Worm (Caenorhabditis elegans) whole organism, young adult: ENCODE data around the gene F46B3.23.

Source experiments
- B0035.1 ChIP-seq: sonication (generic microtip); optimal IDR thresholded peaks from 2 replicates; lab custom pipeline; 2016; ENCODE audit warnings: missing genetic modification characterization, mild to moderate bottlenecking, missing compliant biosample characterization, missing genotype, missing genetic modification reagents
- B0261.1 ChIP-seq: sonication (generic microtip); optimal IDR thresholded peaks from 2 replicates; lab custom pipeline; 2016; ENCODE audit warnings: mild to moderate bottlenecking, missing genetic modification characterization, moderate library complexity, missing compliant biosample characterization
- B0336.3 ChIP-seq: fragments of 200-800 bp; sonication (Bioruptor generic); IDR thresholded peaks from 2 replicates; pipeline ENCODE4 v1.3.6; 2022; ENCODE audit warnings: missing genetic modification characterization, missing compliant biosample characterization
- F10E7.11 ChIP-seq: sonication (generic microtip); optimal IDR thresholded peaks from 2 replicates; lab custom pipeline; 2017; ENCODE audit warnings: mild to moderate bottlenecking, missing genetic modification characterization, moderate library complexity, missing compliant biosample characterization
- F39B2.1 ChIP-seq: fragments of 200-800 bp; sonication (Bioruptor generic); IDR thresholded peaks from 2 replicates; pipeline ENCODE4 v1.3.6; 2022; ENCODE audit warnings: missing genetic modification reagents, missing genetic modification characterization, missing compliant biosample characterization
- F52B5.7 ChIP-seq: sonication (generic microtip); optimal IDR thresholded peaks from 2 replicates; lab custom pipeline; 2016; ENCODE audit warnings: mild to moderate bottlenecking, missing genetic modification characterization, missing compliant biosample characterization
- T26A5.8 ChIP-seq: sonication (generic microtip); optimal IDR thresholded peaks from 2 replicates; lab custom pipeline; 2016; ENCODE audit warnings: missing genetic modification characterization, missing compliant biosample characterization
- Y79H2A.3 ChIP-seq: fragments of 200-800 bp; sonication (Bioruptor generic); conservative IDR thresholded peaks from 2 replicates; pipeline ENCODE4 v1.3.6; 2022; ENCODE audit warnings: missing genetic modification reagents, missing genetic modification characterization, missing compliant biosample characterization
- Y95B8A.8 ChIP-seq: fragments of 200-800 bp; sonication (Bioruptor generic); IDR thresholded peaks from 2 replicates; pipeline ENCODE4 v1.3.6; 2022; ENCODE audit warnings: missing genetic modification reagents, missing genetic modification characterization, missing compliant biosample characterization
- ZK185.1 ChIP-seq: sonication (generic microtip); optimal IDR thresholded peaks from 2 replicates; lab custom pipeline; 2016; ENCODE audit warnings: mild to moderate bottlenecking, missing genetic modification characterization, missing compliant biosample characterization; ENCODE audit not compliant: poor library complexity, severe bottlenecking
- aptf-3 ChIP-seq: fragments of 200-800 bp; sonication (Bioruptor generic); IDR thresholded peaks from 2 replicates; pipeline ENCODE4 v1.3.6; 2022; ENCODE audit warnings: missing genetic modification characterization, missing compliant biosample characterization
- attf-5 ChIP-seq: fragments of 200-800 bp; sonication (Bioruptor generic); optimal IDR thresholded peaks from 2 replicates; lab custom pipeline; 2018; ENCODE audit warnings: mild to moderate bottlenecking, missing genetic modification characterization, missing compliant biosample characterization
- bed-1 ChIP-seq: fragments of 200-800 bp; sonication (Bioruptor generic); IDR thresholded peaks from 2 replicates; pipeline ENCODE4 v1.3.6; 2022; ENCODE audit warnings: missing genetic modification reagents, missing genetic modification characterization, missing compliant biosample characterization
- bed-2 ChIP-seq: fragments of 200-800 bp; sonication (Bioruptor generic); IDR thresholded peaks from 2 replicates; pipeline ENCODE4 v1.3.6; 2022; ENCODE audit warnings: missing genetic modification reagents, missing genetic modification characterization, missing compliant biosample characterization
- cebp-1 ChIP-seq, 2 experiments: fragments of 200-800 bp in 1 of 2; sonication (Bioruptor generic) in 1 of 2; sonication (generic microtip) in 1 of 2; IDR thresholded peaks in 1 of 2; optimal IDR thresholded peaks in 1 of 2; 2 replicates each; pipeline versions ENCODE4 v1.3.6 to Lab custom; 2017 to 2022; ENCODE audit warnings: missing compliant biosample characterization in 2 of 2, missing genetic modification characterization in 2 of 2, mild to moderate bottlenecking in 1 of 2, missing genetic modification reagents in 1 of 2, moderate library complexity in 1 of 2
- ceh-100 ChIP-seq: fragments of 200-800 bp; sonication (Bioruptor generic); IDR thresholded peaks from 2 replicates; pipeline ENCODE4 v1.3.6; 2022; ENCODE audit warnings: missing genetic modification reagents, missing genetic modification characterization, missing compliant biosample characterization
- ceh-27 ChIP-seq: fragments of 200-800 bp; sonication (Bioruptor generic); optimal IDR thresholded peaks from 2 replicates; lab custom pipeline; 2018; ENCODE audit warnings: mild to moderate bottlenecking, missing genetic modification characterization, moderate library complexity, missing compliant biosample characterization
- ceh-40 ChIP-seq: fragments of 200-800 bp; sonication (Bioruptor generic); IDR thresholded peaks from 2 replicates; pipeline ENCODE4 v1.3.6; 2022; ENCODE audit warnings: missing genetic modification characterization, missing compliant biosample characterization
- ceh-58 ChIP-seq: fragments of 200-800 bp; sonication (Bioruptor generic); IDR thresholded peaks from 2 replicates; pipeline ENCODE4 v1.3.6; 2022; ENCODE audit warnings: missing genetic modification characterization, missing compliant biosample characterization
- ceh-91 ChIP-seq: fragments of 200-800 bp; sonication (Bioruptor generic); IDR thresholded peaks from 2 replicates; pipeline ENCODE4 v1.3.6; 2022; ENCODE audit warnings: missing genetic modification reagents, missing genetic modification characterization, missing compliant biosample characterization
- chd-7 ChIP-seq: sonication (generic microtip); optimal IDR thresholded peaks from 2 replicates; lab custom pipeline; 2016; ENCODE audit warnings: mild to moderate bottlenecking, missing genetic modification characterization, moderate library complexity, missing compliant biosample characterization
- die-1 ChIP-seq: sonication (generic microtip); optimal IDR thresholded peaks from 2 replicates; lab custom pipeline; 2016; ENCODE audit warnings: missing genotype, mild to moderate bottlenecking, missing genetic modification characterization, missing compliant biosample characterization
- fkh-3 ChIP-seq: sonication (generic microtip); optimal IDR thresholded peaks from 2 replicates; lab custom pipeline; 2016; ENCODE audit warnings: mild to moderate bottlenecking, missing genetic modification characterization, missing compliant biosample characterization
- hlh-26 ChIP-seq: fragments of 200-800 bp; sonication (Bioruptor generic); conservative IDR thresholded peaks from 2 replicates; pipeline ENCODE4 v1.3.6; 2022; ENCODE audit warnings: missing genetic modification reagents, missing genetic modification characterization, missing compliant biosample characterization
- let-526 ChIP-seq: fragments of 200-800 bp; sonication (Bioruptor generic); IDR thresholded peaks from 2 replicates; pipeline ENCODE4 v1.3.6; 2022; ENCODE audit warnings: missing genetic modification reagents, missing genetic modification characterization, missing compliant biosample characterization
- lin-26 ChIP-seq: fragments of 200-800 bp; sonication (Bioruptor generic); IDR thresholded peaks from 2 replicates; pipeline ENCODE4 v1.3.6; 2022; ENCODE audit warnings: missing genetic modification reagents, missing genetic modification characterization, missing compliant biosample characterization
- lsl-1 ChIP-seq: fragments of 200-800 bp; sonication (Bioruptor generic); optimal IDR thresholded peaks from 2 replicates; lab custom pipeline; 2018; ENCODE audit warnings: mild to moderate bottlenecking, missing genetic modification characterization, moderate library complexity, missing compliant biosample characterization
- madf-3 ChIP-seq: fragments of 200-800 bp; sonication (Bioruptor generic); IDR thresholded peaks from 2 replicates; pipeline ENCODE4 v1.3.6; 2022; ENCODE audit warnings: missing genetic modification reagents, missing genetic modification characterization, missing compliant biosample characterization
- madf-6 ChIP-seq: fragments of 200-800 bp; sonication (Bioruptor generic); IDR thresholded peaks from 2 replicates; pipeline ENCODE4 v1.3.6; 2022; ENCODE audit warnings: missing genetic modification reagents, missing genetic modification characterization, missing compliant biosample characterization
- mxl-1 ChIP-seq: sonication (generic microtip); optimal IDR thresholded peaks from 2 replicates; lab custom pipeline; 2016; ENCODE audit warnings: missing genetic modification characterization, missing compliant biosample characterization
- nfyb-1 ChIP-seq: fragments of 200-800 bp; sonication (Bioruptor generic); IDR thresholded peaks from 2 replicates; pipeline ENCODE4 v1.3.6; 2022; ENCODE audit warnings: missing genetic modification reagents, missing genetic modification characterization, missing compliant biosample characterization
- nhr-179 ChIP-seq: sonication (generic microtip); optimal IDR thresholded peaks from 2 replicates; lab custom pipeline; 2016; ENCODE audit warnings: mild to moderate bottlenecking, missing genetic modification characterization, missing compliant biosample characterization
- nhr-80 ChIP-seq: sonication (generic microtip); optimal IDR thresholded peaks from 2 replicates; lab custom pipeline; 2016; ENCODE audit warnings: missing genetic modification characterization, missing compliant biosample characterization
- rec-8 ChIP-seq, 2 experiments: sonication (generic microtip); optimal IDR thresholded peaks; 2 replicates each; lab custom pipeline; 2016; ENCODE audit warnings: mild to moderate bottlenecking in 2 of 2, missing genetic modification characterization in 2 of 2, missing genetic modification reagents in 2 of 2, missing genotype in 2 of 2, missing biosample characterization in 1 of 2, missing compliant biosample characterization in 1 of 2, moderate library complexity in 1 of 2
- rpc-1 ChIP-seq, 2 experiments: fragments of 150-350 bp in 1 of 2; sonication (generic microtip) in 1 of 2; optimal IDR thresholded peaks; 2 replicates each; lab custom pipeline; 2014 to 2018; ENCODE audit warnings: missing biosample characterization in 1 of 2, missing genetic modification characterization in 1 of 2, missing genetic modification reagents in 1 of 2, missing genotype in 1 of 2
- sdz-38 ChIP-seq: sonication (generic microtip); optimal IDR thresholded peaks from 2 replicates; lab custom pipeline; 2016; ENCODE audit warnings: missing genotype, missing genetic modification characterization, missing compliant biosample characterization
- sea-2 ChIP-seq: fragments of 200-800 bp; sonication (Bioruptor generic); IDR thresholded peaks from 2 replicates; pipeline ENCODE4 v1.3.6; 2022; ENCODE audit warnings: missing genetic modification characterization, missing compliant biosample characterization
- snpc-3.4 ChIP-seq: sonication (generic microtip); optimal IDR thresholded peaks from 2 replicates; lab custom pipeline; 2017; ENCODE audit warnings: missing genetic modification characterization, mild to moderate bottlenecking, missing compliant biosample characterization, antibody characterized with exemption, moderate library complexity, missing genotype, missing genetic modification reagents
- snpc-4 ChIP-seq, 5 experiments: fragments of 150-350 bp in 1 of 5; sonication (generic microtip) in 4 of 5; optimal IDR thresholded peaks; 2 replicates each; lab custom pipeline; 2014 to 2018; ENCODE audit warnings: missing genetic modification characterization in 5 of 5, missing biosample characterization in 3 of 5, antibody characterized with exemption in 2 of 5, mild to moderate bottlenecking in 2 of 5, missing compliant biosample characterization in 2 of 5, missing genotype in 2 of 5, moderate library complexity in 2 of 5, missing genetic modification reagents in 1 of 5
- sptf-2 ChIP-seq: fragments of 200-800 bp; sonication (Bioruptor generic); optimal IDR thresholded peaks from 2 replicates; lab custom pipeline; 2018; ENCODE audit warnings: mild to moderate bottlenecking, missing genetic modification characterization, missing compliant biosample characterization
- zfh-2 ChIP-seq: fragments of 200-800 bp; sonication (Bioruptor generic); conservative IDR thresholded peaks from 2 replicates; pipeline ENCODE4 v1.3.6; 2022; ENCODE audit warnings: missing genetic modification reagents, missing genetic modification characterization, missing compliant biosample characterization
- zim-3 ChIP-seq: sonication (generic microtip); optimal IDR thresholded peaks from 2 replicates; lab custom pipeline; 2017; ENCODE audit warnings: mild to moderate bottlenecking, missing genetic modification characterization, moderate library complexity, missing compliant biosample characterization

The F46B3.23 gene

ce11 chrV:20606617-20607016, at the start of gene F46B3.23:
Gene F46B3.23 (minus strand): TSS chrV:20606717.
- TF ChIP-seq ceh-27 (GFP tag; lab: Kevin White, UChicago), result no peak
- TF ChIP-seq aptf-3 (GFP tag; lab: Robert Waterston, UW), result no peak
- no peak for TF ChIP-seq sptf-2 (GFP tag; lab: Kevin White, UChicago)
- no peak for TF ChIP-seq T26A5.8 (tag; lab: Kevin White, UChicago)
- TF ChIP-seq lsl-1, result no peak
- no peak for TF ChIP-seq madf-6 (GFP tag; lab: Robert Waterston, UW)
- TF ChIP-seq ceh-100, result no peak
- no peak for TF ChIP-seq attf-5 (GFP tag; lab: Kevin White, UChicago)
- no peak for TF ChIP-seq F52B5.7 (tag; lab: Kevin White, UChicago)
- no peak for TF ChIP-seq Y95B8A.8
- TF ChIP-seq nhr-179 (tag; lab: Kevin White, UChicago), result no peak

DNA sequence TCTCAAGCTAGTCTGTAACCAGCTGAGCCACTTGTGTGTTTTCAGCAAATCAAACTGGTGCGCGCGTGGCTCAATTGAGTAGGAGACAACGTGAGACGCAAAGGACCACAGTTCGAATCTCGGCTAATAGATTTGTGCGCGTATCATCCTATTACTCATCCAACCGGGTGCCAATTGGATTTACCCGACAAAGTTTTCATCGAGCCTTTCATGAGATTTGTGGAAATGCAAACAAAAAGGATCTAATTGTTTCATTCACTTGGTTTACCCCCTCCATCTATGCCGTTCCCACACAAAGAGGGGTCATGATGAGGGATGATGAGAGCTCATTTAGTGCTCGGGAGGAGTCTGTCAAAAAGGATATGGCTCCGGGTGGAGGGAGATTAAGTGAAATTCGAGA, 48.7 kb upstream of the F46B3.23 start:
- 0 out of 2 replicates have a peak, but pooled peaks have one; percentile 50 for TF ChIP-seq bed-1
- no peak for TF ChIP-seq rpc-1 (optimal IDR thresholded peaks at IDR 0.05; lab: Kevin White, UChicago)
- peak; percentile 27 for TF ChIP-seq rpc-1 (tag; optimal IDR thresholded peaks at IDR 0.05; lab: Kevin White, UChicago)
- TF ChIP-seq mxl-1 (tag; lab: Kevin White, UChicago), result no peak
- TF ChIP-seq Y95B8A.8, result no peak
- no peak for TF ChIP-seq ceh-40 (GFP tag; lab: Robert Waterston, UW)
- TF ChIP-seq attf-5 (GFP tag; lab: Kevin White, UChicago), result no peak

DNA sequence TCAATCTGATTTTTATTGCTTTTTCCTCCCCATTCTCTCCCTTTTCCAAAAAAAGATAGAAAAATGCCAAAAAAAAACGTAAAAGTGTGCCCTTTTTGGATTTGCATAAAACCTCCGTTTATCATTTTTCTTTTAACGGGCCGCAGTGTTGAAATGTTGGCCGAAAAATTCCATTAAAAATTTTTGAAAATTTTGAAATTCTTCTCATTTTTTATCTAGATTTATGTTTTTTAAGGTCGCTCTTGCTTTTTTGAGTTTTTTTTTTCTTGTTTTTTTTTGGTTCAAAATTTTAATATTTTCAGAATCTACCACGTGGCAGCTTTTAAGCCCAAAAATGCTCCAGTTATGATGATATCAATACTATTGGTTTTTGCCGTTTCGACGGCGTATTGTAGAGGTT, 47.8 kb upstream of the F46B3.23 start, which contains the start of gene mnr-1:
Gene mnr-1 (plus strand): TSS at position 301 of the 400 bp plus-strand sequence.
- TF ChIP-seq zim-3 (tag; lab: Kevin White, UChicago) (no peak), F39B2.1 (no peak), sea-2 (GFP tag; lab: Robert Waterston, UW) (no peak), sdz-38 (no peak), bed-2 (GFP tag; lab: Robert Waterston, UW) (no peak), ZK185.1 (tag; lab: Kevin White, UChicago) (no peak), nfyb-1 (GFP tag; lab: Robert Waterston, UW) (no peak), die-1 (tag; lab: Kevin White, UChicago) (no peak), fkh-3 (tag; lab: Kevin White, UChicago) (no peak), B0261.1 (tag; lab: Kevin White, UChicago) (no peak), B0336.3 (GFP tag; lab: Robert Waterston, UW) (no peak), snpc-3.4 (no peak)

DNA sequence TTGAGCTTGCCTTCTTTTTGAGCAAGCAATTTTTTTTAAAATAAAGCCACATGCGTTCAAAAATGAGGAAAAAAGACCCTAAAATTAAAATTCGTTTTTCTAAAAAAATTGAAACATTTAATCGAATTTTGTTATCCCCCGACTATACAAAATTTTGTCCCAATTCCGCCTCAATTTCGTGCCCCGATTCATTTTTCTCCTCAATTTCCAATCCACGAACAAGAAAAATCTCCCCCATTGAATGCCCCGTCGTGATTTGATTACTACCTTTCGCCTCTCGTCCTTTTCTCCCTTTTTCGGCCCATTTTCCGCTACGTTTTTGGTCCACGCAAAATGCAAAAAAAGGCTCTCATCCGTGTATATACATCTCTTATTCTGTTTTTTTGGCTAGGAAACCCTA, 45.4 kb upstream of the F46B3.23 start:
- TF ChIP-seq snpc-4 (GFP tag; optimal IDR thresholded peaks at IDR 0.05; lab: Kevin White, UChicago) (no peak), snpc-4 (tag; optimal IDR thresholded peaks at IDR 0.05; lab: Kevin White, UChicago) (no peak), zfh-2 (GFP tag; lab: Robert Waterston, UW) (no peak)

ce11 chrV:20648868-20649267, 42.4 kb upstream of the F46B3.23 start:
- TF ChIP-seq let-526 (GFP tag; lab: Robert Waterston, UW) (no peak), madf-3 (GFP tag; lab: Robert Waterston, UW) (no peak), cebp-1 (GFP tag; IDR thresholded peaks at IDR 0.05; lab: Robert Waterston, UW) (no peak), cebp-1 (tag; optimal IDR thresholded peaks at IDR 0.05; lab: Kevin White, UChicago) (no peak), rec-8 (tag; optimal IDR thresholded peaks at IDR 0.05; lab: Kevin White, UChicago) (no peak), B0035.1 (no peak), nfyb-1 (GFP tag; lab: Robert Waterston, UW) (no peak), sptf-2 (GFP tag; lab: Kevin White, UChicago) (no peak), Y79H2A.3 (GFP tag; lab: Robert Waterston, UW) (no peak), nhr-80 (tag; lab: Kevin White, UChicago) (no peak), ceh-58 (GFP tag; lab: Robert Waterston, UW) (no peak), F10E7.11 (tag; lab: Kevin White, UChicago) (no peak), hlh-26 (no peak), chd-7 (no peak), F39B2.1 (no peak), ceh-91 (GFP tag; lab: Robert Waterston, UW) (no peak), lin-26 (GFP tag; lab: Robert Waterston, UW) (no peak)
